Fruit fly (Drosophila melanogaster) whole organism, embryonic: ENCODE results near the gene sad.

Experiments
- Abd-B ChIP-seq: fragments of 200-800 bp; sonication (Bioruptor generic); optimal IDR thresholded peaks from 2 replicates; lab custom pipeline; 2018; ENCODE audit warnings: missing biosample characterization, mild to moderate bottlenecking, missing genetic modification characterization, moderate library complexity
- Atf6 ChIP-seq: fragments of 200-800 bp; sonication (Bioruptor generic); IDR thresholded peaks from 2 replicates; pipeline ENCODE4 v1.3.6; 2022; ENCODE audit warnings: missing biosample characterization, missing genetic modification characterization
- Blimp-1 ChIP-seq: fragments of 200-800 bp; sonication (Bioruptor generic); optimal IDR thresholded peaks from 3 replicates; lab custom pipeline; 2018; ENCODE audit warnings: missing biosample characterization, missing genetic modification characterization, mild to moderate bottlenecking, moderate library complexity, missing genetic modification reagents
- Bteb2 ChIP-seq: fragments of 200-800 bp; sonication (Bioruptor generic); optimal IDR thresholded peaks from 2 replicates; lab custom pipeline; 2016; ENCODE audit warnings: missing biosample characterization, missing genetic modification characterization
- CG11398 ChIP-seq: fragments of 200-800 bp; sonication (Bioruptor generic); optimal IDR thresholded peaks from 2 replicates; lab custom pipeline; 2016; ENCODE audit warnings: missing biosample characterization, missing genetic modification characterization
- CG12155 ChIP-seq: fragments of 200-800 bp; sonication (Bioruptor generic); optimal IDR thresholded peaks from 3 replicates; lab custom pipeline; 2016; ENCODE audit warnings: missing biosample characterization, missing genetic modification characterization
- CG12744 ChIP-seq: fragments of 200-800 bp; sonication (Bioruptor generic); optimal IDR thresholded peaks from 2 replicates; lab custom pipeline; 2016; ENCODE audit warnings: missing biosample characterization, missing genetic modification characterization
- CG13287 ChIP-seq: fragments of 200-800 bp; sonication (Bioruptor generic); IDR thresholded peaks from 2 replicates; pipeline ENCODE4 v1.3.6; 2022; ENCODE audit warnings: missing biosample characterization, missing genetic modification characterization; ENCODE audit not compliant: partially characterized antibody
- CG15601 ChIP-seq: fragments of 200-800 bp; sonication (Bioruptor generic); optimal IDR thresholded peaks from 3 replicates; lab custom pipeline; 2019; ENCODE audit warnings: missing biosample characterization, mild to moderate bottlenecking, missing genetic modification characterization, moderate library complexity
- CG1603 ChIP-seq: fragments of 200-800 bp; sonication (Bioruptor generic); optimal IDR thresholded peaks from 2 replicates; lab custom pipeline; 2019; ENCODE audit warnings: missing biosample characterization, mild to moderate bottlenecking, missing genetic modification characterization, moderate library complexity
- CG16815 ChIP-seq: fragments of 200-800 bp; sonication (Bioruptor generic); optimal IDR thresholded peaks from 3 replicates; lab custom pipeline; 2017; ENCODE audit warnings: missing biosample characterization, mild to moderate bottlenecking, missing genetic modification characterization
- CG17186 ChIP-seq: fragments of 200-800 bp; sonication (Bioruptor generic); optimal IDR thresholded peaks from 3 replicates; lab custom pipeline; 2017; ENCODE audit warnings: missing biosample characterization, missing genetic modification reagents, missing genetic modification characterization
- CG18599 ChIP-seq: fragments of 200-800 bp; sonication (Bioruptor generic); optimal IDR thresholded peaks from 3 replicates; lab custom pipeline; 2017; ENCODE audit warnings: missing biosample characterization, missing genetic modification characterization, mild to moderate bottlenecking, moderate library complexity, missing genetic modification reagents
- CG2120 ChIP-seq: fragments of 200-800 bp; sonication (Bioruptor generic); optimal IDR thresholded peaks from 3 replicates; lab custom pipeline; 2016; ENCODE audit warnings: missing biosample characterization, missing genetic modification characterization
- CG2129 ChIP-seq: fragments of 200-800 bp; sonication (Bioruptor generic); IDR thresholded peaks from 2 replicates; pipeline ENCODE4 v1.3.6; 2022; ENCODE audit warnings: missing biosample characterization, missing genetic modification characterization; ENCODE audit not compliant: partially characterized antibody
- CG34224 ChIP-seq: fragments of 200-800 bp; sonication (Bioruptor generic); IDR thresholded peaks from 3 replicates; pipeline ENCODE4 v1.3.6; 2022; ENCODE audit warnings: missing biosample characterization, missing genetic modification characterization; ENCODE audit not compliant: partially characterized antibody
- CG4707 ChIP-seq: fragments of 200-800 bp; sonication (Bioruptor generic); optimal IDR thresholded peaks from 2 replicates; lab custom pipeline; 2018; ENCODE audit warnings: missing biosample characterization, mild to moderate bottlenecking, missing genetic modification characterization, moderate library complexity
- CG5245 ChIP-seq: fragments of 200-800 bp; sonication (Bioruptor generic); optimal IDR thresholded peaks from 3 replicates; lab custom pipeline; 2016; ENCODE audit warnings: missing biosample characterization, missing genetic modification characterization
- CG6689 ChIP-seq: fragments of 200-800 bp; sonication (Bioruptor generic); IDR thresholded peaks from 2 replicates; pipeline ENCODE4 v1.3.6; 2022; ENCODE audit warnings: missing biosample characterization, missing genetic modification characterization
- CG6854 ChIP-seq: fragments of 200-800 bp; sonication (Bioruptor generic); optimal IDR thresholded peaks from 3 replicates; lab custom pipeline; 2017; ENCODE audit warnings: missing biosample characterization, mild to moderate bottlenecking, missing genetic modification characterization
- CG7987 ChIP-seq: fragments of 200-800 bp; sonication (Bioruptor generic); optimal IDR thresholded peaks from 2 replicates; lab custom pipeline; 2018; ENCODE audit warnings: missing biosample characterization, mild to moderate bottlenecking, missing genetic modification characterization, moderate library complexity
- D19B ChIP-seq: fragments of 200-800 bp; sonication (Bioruptor generic); optimal IDR thresholded peaks from 2 replicates; lab custom pipeline; 2017; ENCODE audit warnings: missing biosample characterization, mild to moderate bottlenecking, missing genetic modification characterization
- Doc3 ChIP-seq: fragments of 200-800 bp; sonication (Bioruptor generic); IDR thresholded peaks from 3 replicates; pipeline ENCODE4 v1.3.6; 2022; ENCODE audit warnings: missing biosample characterization, missing genetic modification characterization; ENCODE audit not compliant: partially characterized antibody
- E2f1 ChIP-seq: fragments of 200-800 bp; sonication (Bioruptor generic); IDR thresholded peaks from 2 replicates; pipeline ENCODE4 v1.3.6; 2022; ENCODE audit warnings: missing biosample characterization, missing genetic modification characterization
- H15 ChIP-seq: fragments of 200-800 bp; sonication (Bioruptor generic); IDR thresholded peaks from 3 replicates; pipeline ENCODE4 v1.3.6; 2022; ENCODE audit warnings: missing biosample characterization, missing genetic modification characterization
- Hr78 ChIP-seq, 2 experiments: fragments of 200-800 bp in 1 of 2; fragments of >200 bp in 1 of 2; sonication (Bioruptor generic) in 1 of 2; optimal IDR thresholded peaks; 2 replicates each; lab custom pipeline; 2017 to 2019; ENCODE audit warnings: missing biosample characterization in 2 of 2, missing genetic modification characterization in 2 of 2, mild to moderate bottlenecking in 1 of 2, moderate library complexity in 1 of 2
- Med ChIP-seq: fragments of 200-800 bp; sonication (Bioruptor generic); peaks from one replicate; lab custom pipeline; 2016; ENCODE audit warnings: missing biosample characterization, missing genetic modification characterization, mild to moderate bottlenecking, inconsistent platforms, moderate library complexity
- Mes4 ChIP-seq: fragments of 200-800 bp; sonication (Bioruptor generic); optimal IDR thresholded peaks from 2 replicates; lab custom pipeline; 2016; ENCODE audit warnings: missing biosample characterization, missing genetic modification characterization
- NC2β ChIP-seq: fragments of 200-800 bp; sonication (Bioruptor generic); optimal IDR thresholded peaks from 2 replicates; lab custom pipeline; 2016; ENCODE audit warnings: missing biosample characterization, missing genetic modification characterization
- Ptx1 ChIP-seq: fragments of 200-800 bp; sonication (Bioruptor generic); IDR thresholded peaks from 2 replicates; pipeline ENCODE4 v1.3.6; 2022; ENCODE audit warnings: missing biosample characterization, missing genetic modification characterization
- Stat92E ChIP-seq, 3 experiments: fragments of >200 bp in 2 of 3; fragments of 200-800 bp in 1 of 3; sonication (Bioruptor generic) in 1 of 3; optimal IDR thresholded peaks; 2 replicates each; lab custom pipeline; 2017 to 2019; ENCODE audit warnings: missing biosample characterization in 3 of 3, missing genetic modification characterization in 3 of 3, mild to moderate bottlenecking in 1 of 3, moderate library complexity in 1 of 3
- al ChIP-seq: fragments of 200-800 bp; sonication (Bioruptor generic); IDR thresholded peaks from 2 replicates; pipeline ENCODE4 v1.3.6; 2022; ENCODE audit warnings: missing biosample characterization, missing genetic modification characterization
- bcd ChIP-seq: fragments of 200-800 bp; sonication (Bioruptor generic); optimal IDR thresholded peaks from 2 replicates; lab custom pipeline; 2017; ENCODE audit warnings: missing biosample characterization, mild to moderate bottlenecking, missing genetic modification characterization
- bowl ChIP-seq: fragments of 200-800 bp; sonication (Bioruptor generic); IDR thresholded peaks from 2 replicates; pipeline ENCODE4 v1.3.6; 2022; ENCODE audit warnings: missing biosample characterization, missing genetic modification characterization
- chinmo ChIP-seq: fragments of 200-800 bp; sonication (Bioruptor generic); IDR thresholded peaks from 4 replicates; pipeline ENCODE4 v1.3.6; 2022; ENCODE audit warnings: missing biosample characterization, missing genetic modification characterization; ENCODE audit not compliant: partially characterized antibody
- dmrt99B ChIP-seq: fragments of 200-800 bp; sonication (Bioruptor generic); optimal IDR thresholded peaks from 2 replicates; lab custom pipeline; 2018; ENCODE audit warnings: missing biosample characterization, mild to moderate bottlenecking, missing genetic modification characterization, moderate library complexity
- ind ChIP-seq: fragments of 200-800 bp; sonication (Bioruptor generic); optimal IDR thresholded peaks from 3 replicates; lab custom pipeline; 2016; ENCODE audit warnings: missing biosample characterization, missing genetic modification characterization
- klu ChIP-seq: fragments of 200-800 bp; sonication (Bioruptor generic); IDR thresholded peaks from 2 replicates; pipeline ENCODE4 v1.3.6; 2022; ENCODE audit warnings: missing biosample characterization, missing genetic modification characterization
- nerfin-2 ChIP-seq: fragments of 200-800 bp; sonication (Bioruptor generic); IDR thresholded peaks from 2 replicates; pipeline ENCODE4 v1.3.6; 2022; ENCODE audit warnings: missing biosample characterization, missing genetic modification characterization; ENCODE audit not compliant: partially characterized antibody
- pan ChIP-seq, 4 experiments: fragments of >200 bp in 3 of 4; fragments of 200-800 bp in 1 of 4; sonication (Bioruptor generic) in 1 of 4; optimal IDR thresholded peaks in 3 of 4; IDR thresholded peaks in 1 of 4; 2 replicates each; pipeline versions ENCODE4 v1.3.6 to Lab custom; 2017 to 2022; ENCODE audit warnings: missing biosample characterization in 2 of 4, missing genetic modification characterization in 2 of 4, mixed read lengths in 1 of 4
- pita ChIP-seq: fragments of 200-800 bp; sonication (Bioruptor generic); optimal IDR thresholded peaks from 2 replicates; lab custom pipeline; 2017; ENCODE audit warnings: missing biosample characterization, mild to moderate bottlenecking, missing genetic modification characterization
- prd ChIP-seq, 3 experiments: fragments of >200 bp in 2 of 3; fragments of 200-800 bp in 1 of 3; sonication (Bioruptor generic) in 1 of 3; optimal IDR thresholded peaks in 2 of 3; IDR thresholded peaks in 1 of 3; 2 replicates in 2 of 3; 3 replicates in 1 of 3; pipeline versions ENCODE4 v1.3.6 to Lab custom; 2017 to 2022; ENCODE audit warnings: missing biosample characterization in 1 of 3, missing genetic modification characterization in 1 of 3
- psq ChIP-seq: fragments of 200-800 bp; sonication (Bioruptor generic); optimal IDR thresholded peaks from 2 replicates; lab custom pipeline; 2017; ENCODE audit warnings: missing biosample characterization, missing genetic modification characterization
- tin ChIP-seq: fragments of 200-800 bp; sonication (Bioruptor generic); optimal IDR thresholded peaks from 3 replicates; lab custom pipeline; 2016; ENCODE audit warnings: missing biosample characterization, missing genetic modification characterization
- unpg ChIP-seq: fragments of 200-800 bp; sonication (Bioruptor generic); optimal IDR thresholded peaks from 3 replicates; lab custom pipeline; 2018; ENCODE audit warnings: missing biosample characterization, mild to moderate bottlenecking, missing genetic modification characterization, moderate library complexity
- vnd ChIP-seq: fragments of 200-800 bp; sonication (Bioruptor generic); IDR thresholded peaks from 3 replicates; pipeline ENCODE4 v1.3.6; 2022; ENCODE audit warnings: missing biosample characterization, missing genetic modification characterization; ENCODE audit not compliant: partially characterized antibody
- wek ChIP-seq: fragments of 200-800 bp; sonication (Bioruptor generic); optimal IDR thresholded peaks from 3 replicates; lab custom pipeline; 2018; ENCODE audit warnings: missing biosample characterization, mild to moderate bottlenecking, missing genetic modification characterization, moderate library complexity
- zfh2 ChIP-seq: fragments of 200-800 bp; sonication (Bioruptor generic); optimal IDR thresholded peaks from 2 replicates; lab custom pipeline; 2016; ENCODE audit warnings: missing biosample characterization, missing genetic modification characterization

Gene sad

dm6 chr3R:11882506-11882953 is 5.5 kb downstream of the sad start, which contains the start of the genes CG6962 and CG31368 (continued):
- TF ChIP-seq Hr78 (GFP tag; optimal IDR thresholded peaks at IDR 0.05; lab: Kevin White, UChicago) = no peak
- peak; percentile 76 for TF ChIP-seq dmrt99B (tag; lab: Kevin White, UChicago)
- TF ChIP-seq Bteb2 = peak; percentile 66
- peak; percentile 73 for TF ChIP-seq Blimp-1
- peak; percentile 19 for TF ChIP-seq NC2β (GFP tag; lab: Kevin White, UChicago)
- TF ChIP-seq bowl (GFP tag; lab: Robert Waterston, UW) = peak; percentile 55; the same call in 1 of the 2 replicates
- no peak for TF ChIP-seq CG6854
- TF ChIP-seq Ptx1 (GFP tag; lab: Robert Waterston, UW) = peak; percentile 86
- TF ChIP-seq tin (GFP tag; lab: Kevin White, UChicago) = peak; percentile 84
- peak; percentile 72 for TF ChIP-seq E2f1
- peak; percentile 90 for TF ChIP-seq Abd-B (GFP tag; lab: Kevin White, UChicago)
- peak; percentile 46 for TF ChIP-seq D19B
- TF ChIP-seq nerfin-2 = no peak
- peak; percentile 51; the same call in 1 of the 2 replicates for TF ChIP-seq CG13287
- TF ChIP-seq Med (GFP tag; lab: Kevin White, UChicago) = peak; percentile 90
- TF ChIP-seq unpg = peak; percentile 86
- TF ChIP-seq CG1603 (tag; lab: Kevin White, UChicago) = peak; percentile 70
- peak; percentile 88 for TF ChIP-seq bcd (GFP tag; lab: Kevin White, UChicago)
- peak; percentile 71 for TF ChIP-seq zfh2 (GFP tag; lab: Kevin White, UChicago)
- no peak for TF ChIP-seq CG11398
- TF ChIP-seq Mes4 (GFP tag; lab: Kevin White, UChicago) = no peak
- TF ChIP-seq CG18599 (GFP tag; lab: Kevin White, UChicago) = peak; percentile 76
- TF ChIP-seq Atf6 (GFP tag; lab: Robert Waterston, UW) = peak; percentile 83
- peak; percentile 40 for TF ChIP-seq CG17186 (GFP tag; lab: Kevin White, UChicago)
- peak; percentile 77 for TF ChIP-seq al (GFP tag; lab: Robert Waterston, UW)
- no peak for TF ChIP-seq CG34224
- TF ChIP-seq klu (GFP tag; lab: Robert Waterston, UW) = peak; percentile 86
- no peak for TF ChIP-seq vnd
- peak in 1 of 3 experiments; percentile 4 for TF ChIP-seq Stat92E (GFP tag; optimal IDR thresholded peaks at IDR 0.05; lab: Kevin White, UChicago)
- peak; percentile 75 for TF ChIP-seq H15 (GFP tag; lab: Robert Waterston, UW)
- no peak for TF ChIP-seq pan (optimal IDR thresholded peaks at IDR 0.05; lab: Kevin White, UChicago)
- peak in 1 of 2 experiments; percentile 81 for TF ChIP-seq pan (GFP tag; optimal IDR thresholded peaks at IDR 0.05 in 1 of 2, IDR thresholded peaks at IDR 0.05 in 1 of 2)
- TF ChIP-seq ind = peak; percentile 86
- no peak for TF ChIP-seq chinmo
- TF ChIP-seq psq (GFP tag; lab: Kevin White, UChicago) = peak; percentile 68
- no peak for TF ChIP-seq CG2129
- peak; percentile 83 for TF ChIP-seq CG15601
- TF ChIP-seq CG5245 = peak; percentile 82
- TF ChIP-seq CG12744 (GFP tag; lab: Kevin White, UChicago) = peak; percentile 46
- TF ChIP-seq wek (GFP tag; lab: Kevin White, UChicago) = no peak
- no peak for TF ChIP-seq pita (GFP tag; lab: Kevin White, UChicago)
- TF ChIP-seq CG16815 (GFP tag; lab: Kevin White, UChicago) = peak; percentile 81
- peak; percentile 75 for TF ChIP-seq CG6689 (GFP tag; lab: Robert Waterston, UW)
- TF ChIP-seq Doc3 = no peak
- TF ChIP-seq CG2120 = peak; percentile 89
- no peak for TF ChIP-seq CG4707 (GFP tag; lab: Kevin White, UChicago)
- no peak for TF ChIP-seq prd (optimal IDR thresholded peaks at IDR 0.05; lab: Kevin White, UChicago)
- TF ChIP-seq prd (GFP tag; IDR thresholded peaks at IDR 0.05; lab: Robert Waterston, UW) = peak; percentile 90
- TF ChIP-seq CG12155 = peak; percentile 85
- TF ChIP-seq CG7987 (GFP tag; lab: Kevin White, UChicago) = peak; percentile 55
